Worm (Caenorhabditis elegans) whole organism, L3 larva: Measurements from ENCODE around the gene ZK809.9.

Source experiments
- fkh-10 ChIP-seq: sonication (generic microtip); optimal IDR thresholded peaks from 2 replicates; lab custom pipeline; 2017; ENCODE audit warnings: missing biosample characterization, missing genetic modification reagents, missing genetic modification characterization
- fos-1 ChIP-seq: fragments of 150-350 bp; optimal IDR thresholded peaks from 2 replicates; lab custom pipeline; 2014; ENCODE audit warnings: missing biosample characterization, missing genetic modification characterization
- lin-39 ChIP-seq: fragments of 150-350 bp; optimal IDR thresholded peaks from 2 replicates; lab custom pipeline; 2018; ENCODE audit warnings: missing biosample characterization, missing genetic modification reagents, missing genetic modification characterization
- pha-4 ChIP-seq: fragments of 150-350 bp; optimal IDR thresholded peaks from 2 replicates; lab custom pipeline; 2014; ENCODE audit warnings: missing biosample characterization, missing genetic modification reagents, missing genetic modification characterization
- pqm-1 ChIP-seq: fragments of 150-350 bp; optimal IDR thresholded peaks from 2 replicates; lab custom pipeline; 2017; ENCODE audit warnings: missing biosample characterization, missing genetic modification characterization, inconsistent platforms
- unc-39 ChIP-seq: sonication (generic microtip); optimal IDR thresholded peaks from 4 replicates; lab custom pipeline; 2017; ENCODE audit warnings: missing biosample characterization, missing genetic modification characterization

- TF ChIP-seq fos-1 (tag; lab: Kevin White, UChicago) (no peak), fkh-10 (GFP tag; lab: Kevin White, UChicago) (no peak), lin-39 (tag; lab: Kevin White, UChicago) (no peak), pha-4 (tag; lab: Kevin White, UChicago) (no peak), pqm-1 (tag; lab: Kevin White, UChicago) (no peak), unc-39 (tag; lab: Kevin White, UChicago) (no peak)
Observed at ce11 chrIV:11625482-11625881, 39.6 kb upstream of the ZK809.9 start, which contains the start of gene lys-5.
